Worm (Caenorhabditis elegans) whole organism, mixed stage, embryonic: ENCODE data around the gene best-13.

Experiments
- ces-1 ChIP-seq: fragments of 150-350 bp; optimal IDR thresholded peaks from 2 replicates; lab custom pipeline; 2014; ENCODE audit warnings: missing biosample characterization, missing genetic modification reagents, missing genetic modification characterization
- elt-1 ChIP-seq: sonication (generic microtip); optimal IDR thresholded peaks from 2 replicates; lab custom pipeline; 2017; ENCODE audit warnings: missing genetic modification characterization, mild to moderate bottlenecking, missing compliant biosample characterization, antibody characterized with exemption, moderate library complexity, borderline replicate concordance; ENCODE audit not compliant: insufficient read depth
- elt-3 ChIP-seq: fragments of 150-350 bp; optimal IDR thresholded peaks from 2 replicates; lab custom pipeline; 2014; ENCODE audit warnings: missing biosample characterization, missing genetic modification characterization
- unc-62 ChIP-seq: fragments of 150-350 bp; optimal IDR thresholded peaks from 2 replicates; lab custom pipeline; 2014; ENCODE audit warnings: missing biosample characterization, missing genetic modification reagents, missing genetic modification characterization
- ztf-11 ChIP-seq: fragments of 150-350 bp; optimal IDR thresholded peaks from 2 replicates; lab custom pipeline; 2014; ENCODE audit warnings: missing biosample characterization, missing genetic modification characterization

- TF ChIP-seq unc-62 (GFP tag; lab: Kevin White, UChicago) (no peak), elt-3 (tag; lab: Kevin White, UChicago) (no peak), ztf-11 (no peak), elt-1 (tag; lab: Kevin White, UChicago) (no peak), ces-1 (GFP tag; lab: Kevin White, UChicago) (no peak)
These were observed 8.6 kb upstream of the best-13 start, which contains the start of gene ssp-32 for ce11 chrIV:9895088-9895487.
